Fruit fly (Drosophila melanogaster): Measurements from ENCODE around the gene Vps60.
A peak's percentile ranks its signal among the peaks of the same experiment; 100 is the strongest.

The Vps60 gene

dm6 chr3L:17573823-17574222, 47.6 kb downstream of the Vps60 start (continued):
- TF ChIP-seq oc (tag; optimal IDR thresholded peaks at IDR 0.05) = peak; percentile 20
- TF ChIP-seq dysf (GFP tag; IDR thresholded peaks at IDR 0.05) = no peak
- no peak for TF ChIP-seq CG7556 (GFP tag; optimal IDR thresholded peaks at IDR 0.05)
- TF ChIP-seq Trl (optimal IDR thresholded peaks at IDR 0.05) = peak; percentile 77 to 85
- TF ChIP-seq Trl (GFP tag; optimal IDR thresholded peaks at IDR 0.05) = no peak
- TF ChIP-seq dmrt99B (tag; optimal IDR thresholded peaks at IDR 0.05) = no peak
- no peak for TF ChIP-seq dati (GFP tag; IDR thresholded peaks at IDR 0.05)
- no peak for TF ChIP-seq pros (GFP tag; optimal IDR thresholded peaks at IDR 0.05)
- peak; percentile 93 for TF ChIP-seq CG8281 (tag; optimal IDR thresholded peaks at IDR 0.05)
- no peak for TF ChIP-seq pb (GFP tag; optimal IDR thresholded peaks at IDR 0.05)
- no peak for TF ChIP-seq CG12071 (GFP tag; optimal IDR thresholded peaks at IDR 0.05)
- peak; percentile 47 for TF ChIP-seq sd (tag; optimal IDR thresholded peaks at IDR 0.05)
- TF ChIP-seq CG2889 (GFP tag; IDR thresholded peaks at IDR 0.05) = no peak
- no peak for TF ChIP-seq CG17385 (GFP tag; optimal IDR thresholded peaks at IDR 0.05)
- TF ChIP-seq Tbp (GFP tag; optimal IDR thresholded peaks at IDR 0.05) = no peak
- TF ChIP-seq CG13287 (GFP tag; IDR thresholded peaks at IDR 0.05; ENCODE audit: partially characterized antibody) = peak; percentile 58
- TF ChIP-seq CoRest (tag; optimal IDR thresholded peaks at IDR 0.05) = no peak
- TF ChIP-seq odd (GFP tag; optimal IDR thresholded peaks at IDR 0.05) = no peak
- no peak for TF ChIP-seq CG43689 (GFP tag; IDR thresholded peaks at IDR 0.05)
- TF ChIP-seq sna (GFP tag; IDR thresholded peaks at IDR 0.05; ENCODE audit: partially characterized antibody) = 0 out of 2 replicates have a peak, but pooled peaks have one; percentile 45
- peak; percentile 93 for TF ChIP-seq CG6654 (GFP tag; optimal IDR thresholded peaks at IDR 0.05)
- TF ChIP-seq gem (tag; optimal IDR thresholded peaks at IDR 0.05) = no peak
- TF ChIP-seq crol (GFP tag; IDR thresholded peaks at IDR 0.05) = peak; percentile 52; the same call in 1 of the 2 replicates
- TF ChIP-seq CG32772 (GFP tag; IDR thresholded peaks at IDR 0.05) = no peak
- TF ChIP-seq CG15011 (GFP tag; optimal IDR thresholded peaks at IDR 0.05) = no peak
- no peak for TF ChIP-seq Fer3 (tag; optimal IDR thresholded peaks at IDR 0.05)
- no peak for TF ChIP-seq Vsx1 (GFP tag; optimal IDR thresholded peaks at IDR 0.05)
- peak; percentile 58 for TF ChIP-seq CG9437 (GFP tag; optimal IDR thresholded peaks at IDR 0.05)
- TF ChIP-seq toy (GFP tag; IDR thresholded peaks at IDR 0.05) = no peak
- peak; percentile 71; the same call in 2 of the 3 replicates for TF ChIP-seq CG6175 (GFP tag; IDR thresholded peaks at IDR 0.05)
- peak; percentile 65 for TF ChIP-seq CG8478 (optimal IDR thresholded peaks at IDR 0.05)
- TF ChIP-seq lov (optimal IDR thresholded peaks at IDR 0.05) = no peak
- TF ChIP-seq lov (GFP tag; IDR thresholded peaks at IDR 0.05) = no peak
- TF ChIP-seq GATAe (GFP tag; conservative IDR thresholded peaks at IDR 0.05) = no peak
- TF ChIP-seq sens (GFP tag) = no peak
- TF ChIP-seq ash1 (GFP tag; optimal IDR thresholded peaks at IDR 0.05) = no peak
- TF ChIP-seq CG34224 (GFP tag; IDR thresholded peaks at IDR 0.05; ENCODE audit: partially characterized antibody) = peak; percentile 42; the same call in 2 of the 3 replicates
- TF ChIP-seq chif (GFP tag; optimal IDR thresholded peaks at IDR 0.05) = no peak
- peak; percentile 7; the same call in 1 of the 2 replicates for TF ChIP-seq sob (GFP tag; IDR thresholded peaks at IDR 0.05)

- TF ChIP-seq Ravus (GFP tag; IDR thresholded peaks at IDR 0.05) = no peak
- no peak for TF ChIP-seq CG31441 (GFP tag; IDR thresholded peaks at IDR 0.05)
- TF ChIP-seq toy (GFP tag; IDR thresholded peaks at IDR 0.05) = no peak
- TF ChIP-seq CG34376 (GFP tag; optimal IDR thresholded peaks at IDR 0.05) = no peak
- no peak for TF ChIP-seq corto (GFP tag; optimal IDR thresholded peaks at IDR 0.05)
- TF ChIP-seq zf30C (GFP tag; optimal IDR thresholded peaks at IDR 0.05) = no peak
- no peak for TF ChIP-seq CG12299 (tag; optimal IDR thresholded peaks at IDR 0.05)
- no peak for TF ChIP-seq CG10147 (GFP tag; optimal IDR thresholded peaks at IDR 0.05)
- TF ChIP-seq sr (GFP tag; IDR thresholded peaks at IDR 0.05) = peak; percentile 43; the same call in 1 of the 3 replicates
- no peak for TF ChIP-seq lov (optimal IDR thresholded peaks at IDR 0.05)
- TF ChIP-seq lov (GFP tag; IDR thresholded peaks at IDR 0.05) = no peak
- no peak for TF ChIP-seq slp2 (GFP tag; optimal IDR thresholded peaks at IDR 0.05)
- no peak for TF ChIP-seq danr (GFP tag; IDR thresholded peaks at IDR 0.05)
- no peak for TF ChIP-seq CG14710 (tag; optimal IDR thresholded peaks at IDR 0.05)
- no peak for TF ChIP-seq mam (GFP tag; optimal IDR thresholded peaks at IDR 0.05)
- no peak for TF ChIP-seq Hr39 (optimal IDR thresholded peaks at IDR 0.05)
- TF ChIP-seq tio (GFP tag; optimal IDR thresholded peaks at IDR 0.05) = no peak
- TF ChIP-seq Hsf (GFP tag; optimal IDR thresholded peaks at IDR 0.05) = no peak
- TF ChIP-seq chm (GFP tag; IDR thresholded peaks at IDR 0.05) = no peak
Measured at dm6 chr3L:17572090-17572489, 49.3 kb downstream of the Vps60 start.

Data from whole organism, embryonic.